Worm (Caenorhabditis elegans) whole organism, mixed stage, embryonic: ENCODE data around the gene pelo-1.

ENCODE experiments used
- ceh-83 ChIP-seq: fragments of 200-800 bp; sonication (Bioruptor generic); optimal IDR thresholded peaks from 2 replicates; lab custom pipeline; 2018; ENCODE audit warnings: mild to moderate bottlenecking, missing genetic modification characterization, missing compliant biosample characterization
- elt-1 ChIP-seq: sonication (generic microtip); optimal IDR thresholded peaks from 2 replicates; lab custom pipeline; 2017; ENCODE audit warnings: missing genetic modification characterization, mild to moderate bottlenecking, missing compliant biosample characterization, antibody characterized with exemption, moderate library complexity, borderline replicate concordance; ENCODE audit not compliant: insufficient read depth
- elt-3 ChIP-seq: fragments of 150-350 bp; optimal IDR thresholded peaks from 2 replicates; lab custom pipeline; 2014; ENCODE audit warnings: missing biosample characterization, missing genetic modification characterization
- mab-5 ChIP-seq: fragments of 150-350 bp; optimal IDR thresholded peaks from 2 replicates; lab custom pipeline; 2014; ENCODE audit warnings: missing biosample characterization, missing genetic modification characterization
- nhr-28 ChIP-seq: fragments of 150-350 bp; optimal IDR thresholded peaks from 2 replicates; lab custom pipeline; 2014; ENCODE audit warnings: missing biosample characterization, missing genetic modification characterization
- nhr-76 ChIP-seq: sonication (generic microtip); optimal IDR thresholded peaks from 2 replicates; lab custom pipeline; 2017; ENCODE audit warnings: missing biosample characterization, missing genetic modification characterization
- pha-4 ChIP-seq: fragments of 150-350 bp; optimal IDR thresholded peaks from 2 replicates; lab custom pipeline; 2018; ENCODE audit warnings: missing biosample characterization, missing genetic modification reagents, missing genetic modification characterization
- snpc-4 ChIP-seq: fragments of 150-350 bp; optimal IDR thresholded peaks from 2 replicates; lab custom pipeline; 2014; ENCODE audit warnings: missing biosample characterization, missing genetic modification characterization
- sptf-1 ChIP-seq: sonication (generic microtip); optimal IDR thresholded peaks from 2 replicates; lab custom pipeline; 2017; ENCODE audit warnings: mild to moderate bottlenecking, missing genetic modification characterization, moderate library complexity, missing compliant biosample characterization
- tbx-8 ChIP-seq: fragments of 200-800 bp; sonication (Bioruptor generic); optimal IDR thresholded peaks from 2 replicates; lab custom pipeline; 2018; ENCODE audit warnings: mild to moderate bottlenecking, missing genetic modification characterization, moderate library complexity, missing compliant biosample characterization
- unc-62 ChIP-seq: fragments of 150-350 bp; optimal IDR thresholded peaks from 2 replicates; lab custom pipeline; 2014; ENCODE audit warnings: missing biosample characterization, missing genetic modification reagents, missing genetic modification characterization
- zip-8 ChIP-seq: fragments of 150-350 bp; optimal IDR thresholded peaks from 2 replicates; lab custom pipeline; 2014; ENCODE audit warnings: missing biosample characterization, missing genetic modification characterization
- ztf-11 ChIP-seq: fragments of 150-350 bp; optimal IDR thresholded peaks from 2 replicates; lab custom pipeline; 2014; ENCODE audit warnings: missing biosample characterization, missing genetic modification characterization

- no peak for TF ChIP-seq elt-1 (tag; lab: Kevin White, UChicago)
- TF ChIP-seq tbx-8 (GFP tag; lab: Kevin White, UChicago), result no peak
- no peak for TF ChIP-seq unc-62 (GFP tag; lab: Kevin White, UChicago)
- no peak for TF ChIP-seq elt-3 (tag; lab: Kevin White, UChicago)
- TF ChIP-seq mab-5 (tag; lab: Kevin White, UChicago), result no peak
- no peak for TF ChIP-seq nhr-76 (tag; lab: Kevin White, UChicago)
- TF ChIP-seq zip-8 (tag; lab: Kevin White, UChicago), result no peak
- no peak for TF ChIP-seq pha-4 (tag; lab: Kevin White, UChicago)
- TF ChIP-seq nhr-28 (tag; lab: Kevin White, UChicago), result no peak
- TF ChIP-seq sptf-1, result no peak
- TF ChIP-seq snpc-4 (tag; lab: Kevin White, UChicago), result no peak
- no peak for TF ChIP-seq ztf-11 (tag; lab: Kevin White, UChicago)
- no peak for TF ChIP-seq ceh-83 (GFP tag; lab: Kevin White, UChicago)
Measured at ce11 chrIII:4232811-4233269, 28.8 kb upstream of the pelo-1 start, which contains the start of gene nhr-20.
